Worm (Caenorhabditis elegans) whole organism, L4/young adult: Measurements from ENCODE around the gene B0034.4.

Experiments used
- W03F9.2 ChIP-seq: fragments of 150-350 bp; optimal IDR thresholded peaks from 2 replicates; lab custom pipeline; 2014; ENCODE audit warnings: missing biosample characterization, missing genetic modification characterization
- dao-5 ChIP-seq: sonication (generic microtip); optimal IDR thresholded peaks from 2 replicates; lab custom pipeline; 2016; ENCODE audit warnings: missing genotype, missing genetic modification characterization, moderate library complexity, missing compliant biosample characterization
- him-1 ChIP-seq: sonication (generic microtip); optimal IDR thresholded peaks from 2 replicates; lab custom pipeline; 2016; ENCODE audit warnings: missing genotype, missing genetic modification reagents, missing genetic modification characterization, missing compliant biosample characterization

DNA sequence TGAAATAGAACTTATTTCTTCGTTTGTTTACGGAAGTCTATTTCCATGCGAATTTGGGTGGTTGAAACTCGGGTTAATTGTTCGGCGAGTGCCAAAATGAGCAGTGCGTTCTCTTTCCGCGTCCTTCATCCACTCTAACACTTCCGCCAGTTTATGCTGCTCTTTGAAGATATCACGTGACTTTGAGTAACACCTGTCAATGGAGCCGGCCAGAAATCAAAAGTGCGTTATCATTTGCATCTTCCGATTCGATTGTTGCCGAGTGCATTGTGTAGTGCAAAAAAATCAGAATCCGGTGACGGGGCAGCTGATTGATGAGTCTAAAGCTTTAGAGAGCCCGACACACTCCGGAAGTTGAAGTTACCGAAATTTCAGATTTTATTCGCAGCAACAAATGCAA is 31.7 kb upstream of the B0034.4 start:
- TF ChIP-seq him-1 (no peak), dao-5 (tag; lab: Kevin White, UChicago) (no peak), W03F9.2 (tag; lab: Kevin White, UChicago) (no peak)
